Worm (Caenorhabditis elegans) whole organism, dauer: Measurements from ENCODE around the gene C54E10.10.
"Not testable (repeated sequence)": the region's sequence is repeated elsewhere in the genome, so short reads cannot be mapped to it uniquely, and the experiment has no call there.

Experiments
- unc-62 ChIP-seq: sonication (generic microtip); optimal IDR thresholded peaks from 2 replicates; lab custom pipeline; 2017; ENCODE audit warnings: missing biosample characterization, missing genetic modification reagents, missing genetic modification characterization

C54E10.10 gene

DNA sequence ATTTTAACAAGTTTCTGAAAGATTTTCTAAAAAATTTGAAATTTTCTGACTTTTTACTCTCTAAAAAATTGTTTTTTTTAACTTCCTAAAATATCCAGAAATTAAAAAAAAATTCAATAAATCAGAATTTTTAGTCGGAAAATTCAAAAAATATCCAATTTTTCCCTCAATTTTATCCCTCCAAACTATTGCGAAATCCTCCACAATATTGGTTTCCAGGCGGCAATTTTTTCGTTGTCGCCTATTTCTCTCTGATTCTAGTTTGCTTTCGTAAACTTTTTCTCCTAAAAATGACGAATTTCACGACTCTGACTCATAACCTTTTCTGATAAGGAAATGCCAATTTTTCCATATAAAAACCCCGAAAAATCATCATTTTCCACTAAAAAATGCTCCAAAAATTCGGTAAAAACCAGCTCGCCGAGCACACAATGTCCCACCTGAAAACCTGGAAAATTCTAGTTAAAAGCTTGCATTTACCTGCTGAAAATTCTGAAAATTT, 15.7 kb downstream of the C54E10.10 start, which contains the start of gene Y17D7B.2:
Gene Y17D7B.2 (plus strand): TSS at position 323 of the 502 bp plus-strand sequence.
- TF ChIP-seq unc-62, result no peak

DNA sequence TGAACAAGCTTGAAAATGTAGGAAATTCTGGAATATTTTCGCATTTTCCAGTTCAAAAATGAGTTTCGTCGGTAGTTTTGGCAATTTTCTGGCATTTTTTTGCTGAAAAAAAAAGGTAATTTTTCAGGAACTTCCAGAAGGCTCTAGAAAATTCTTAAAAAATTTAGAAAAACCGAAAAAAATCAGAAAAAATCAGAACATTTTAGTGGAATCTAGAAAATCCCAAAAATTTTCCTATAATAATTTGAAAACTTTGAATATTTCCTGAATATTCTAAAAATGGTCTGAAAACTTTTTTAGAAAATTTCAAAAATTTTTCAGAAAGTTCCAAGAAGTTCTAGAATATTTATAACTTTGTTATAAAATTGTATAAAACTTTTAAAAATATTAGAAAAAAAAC, 16.5 kb downstream of the C54E10.10 start, which contains the start of gene Y17D7B.3:
Gene Y17D7B.3 (minus strand): TSS at position 101 of the 400 bp plus-strand sequence.
- TF ChIP-seq unc-62, result no peak

- TF ChIP-seq unc-62, result no peak
These were observed 19.7 kb downstream of the C54E10.10 start, which contains the start of gene Y17D7B.10 for ce11 chrV:18783474-18783873. Y17D7B.10 (plus strand) TSS chrV:18783716.

DNA sequence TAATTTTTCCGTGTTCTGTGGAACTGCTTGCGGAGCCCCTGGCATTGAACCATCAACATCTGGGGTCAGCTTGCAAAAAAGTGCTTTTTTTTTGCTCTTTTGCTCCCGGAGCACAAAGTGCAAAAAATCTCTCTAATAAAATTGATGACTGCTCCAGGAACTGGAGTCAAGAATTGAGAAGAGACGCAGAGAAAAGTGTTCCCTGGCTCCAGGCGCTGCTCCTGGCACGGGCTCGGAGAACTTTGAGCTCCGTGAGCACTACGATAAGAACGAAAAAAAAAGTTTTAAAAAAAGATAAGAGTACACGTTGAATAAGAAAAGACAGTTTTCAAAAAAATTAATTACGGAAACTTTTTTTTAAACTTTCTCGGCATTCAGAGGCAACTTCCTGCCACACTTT, 20.4 kb downstream of the C54E10.10 start:
- no peak for TF ChIP-seq unc-62

DNA sequence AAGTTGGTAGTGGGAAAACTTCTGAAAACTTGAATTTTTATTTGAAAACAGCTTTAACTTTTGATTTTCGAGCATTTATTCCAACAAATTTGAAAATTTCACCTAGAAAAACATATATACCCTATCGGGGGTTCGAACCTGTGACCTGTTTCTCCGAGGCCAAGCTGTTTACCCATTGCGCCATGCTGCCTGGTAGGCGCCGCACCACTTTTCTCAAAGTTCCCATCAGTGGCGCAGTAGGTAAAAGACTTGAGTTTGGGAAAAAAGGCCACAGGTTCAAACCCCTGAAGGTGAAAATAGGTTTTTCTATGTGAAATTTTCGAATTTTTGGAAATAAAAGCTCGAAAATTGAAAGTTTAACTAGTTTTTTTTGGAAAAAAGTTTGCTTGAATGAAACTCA, 22.6 kb downstream of the C54E10.10 start:
- TF ChIP-seq unc-62, result no peak

- TF ChIP-seq unc-62, result no peak
These were observed 26.9 kb downstream of the C54E10.10 start, which contains the start of gene Y17D7B.4 for ce11 chrV:18776245-18776737. Y17D7B.4 (minus strand) TSS chrV:18776687.

DNA sequence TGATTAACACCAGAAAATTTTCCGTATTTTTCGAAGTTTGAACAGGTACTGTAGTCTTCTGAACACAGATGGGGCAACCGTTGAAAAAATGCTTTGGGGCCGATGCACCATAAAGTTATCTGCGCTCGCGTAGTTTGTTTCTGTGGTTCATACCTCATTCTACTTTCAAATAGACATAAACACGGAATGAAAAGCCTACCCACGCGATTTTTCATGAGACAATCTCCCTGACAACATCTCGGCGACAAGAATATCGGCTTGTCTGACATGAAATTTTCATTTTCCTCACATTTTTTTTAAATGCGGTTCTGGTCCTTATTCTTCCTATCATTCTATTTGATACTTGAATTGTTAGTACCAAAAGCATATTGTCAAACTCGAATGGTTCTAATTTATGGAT, 30.4 kb downstream of the C54E10.10 start, which contains the start of gene clec-257:
Gene clec-257 (plus strand): TSS at position 301 of the 400 bp plus-strand sequence.
- TF ChIP-seq unc-62, result no peak

DNA sequence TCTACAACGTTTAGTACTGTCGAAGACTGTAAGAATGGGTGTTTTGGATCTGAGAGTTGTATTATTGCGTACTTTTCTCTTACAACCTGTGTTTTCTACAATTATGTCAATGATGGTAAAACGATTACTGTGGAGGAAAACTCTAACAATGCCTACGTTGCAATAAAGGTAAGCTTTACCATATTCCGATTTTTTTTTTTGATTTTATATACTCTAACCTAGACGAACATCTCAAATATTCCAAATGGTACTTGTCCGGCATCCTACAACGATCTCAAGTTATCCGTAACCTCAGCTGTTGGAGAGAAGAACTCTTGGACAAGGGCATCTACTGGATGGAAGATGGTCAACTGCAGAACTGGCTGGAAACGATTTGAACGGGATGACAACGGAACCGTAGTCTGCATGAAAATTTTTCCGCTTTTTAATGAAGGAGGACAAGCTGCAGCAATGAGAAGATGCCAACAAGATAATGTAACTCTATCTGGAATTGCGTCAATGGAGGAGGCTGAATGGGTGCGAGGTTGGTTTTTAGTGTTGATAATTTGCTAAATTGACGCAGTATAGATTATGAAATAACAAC, 31.3 kb downstream of the C54E10.10 start:
- TF ChIP-seq unc-62, result no peak

ce11 chrV:18771390-18771789, 31.8 kb downstream of the C54E10.10 start, which contains the start of gene clec-256:
clec-256 (plus strand) TSS chrV:18771690.
- no peak for TF ChIP-seq unc-62

DNA sequence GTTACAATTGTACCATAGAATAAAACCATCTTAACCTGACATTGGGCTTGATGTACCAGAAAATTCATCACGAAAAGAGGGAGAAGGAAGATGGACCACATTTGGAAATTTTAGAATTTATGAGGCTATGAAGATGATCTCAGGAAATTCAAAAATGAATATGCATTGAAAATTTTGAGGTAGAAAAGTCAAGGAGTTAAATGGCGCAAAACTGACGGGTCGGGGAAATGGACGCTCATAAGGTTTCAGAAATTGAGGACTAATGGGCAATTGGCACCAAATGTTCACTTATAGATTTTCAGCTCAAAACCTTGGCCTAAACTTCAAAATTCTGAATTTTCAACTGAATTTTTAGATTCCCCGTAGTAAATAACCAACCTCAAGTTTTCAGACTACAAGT, 32.5 kb downstream of the C54E10.10 start, which contains the start of gene clec-255:
Gene clec-255 (minus strand): TSS at position 101 of the 400 bp plus-strand sequence.
- no peak for TF ChIP-seq unc-62

- no peak for TF ChIP-seq unc-62
These were observed 33.3 kb downstream of the C54E10.10 start for ce11 chrV:18769902-18770301.

DNA sequence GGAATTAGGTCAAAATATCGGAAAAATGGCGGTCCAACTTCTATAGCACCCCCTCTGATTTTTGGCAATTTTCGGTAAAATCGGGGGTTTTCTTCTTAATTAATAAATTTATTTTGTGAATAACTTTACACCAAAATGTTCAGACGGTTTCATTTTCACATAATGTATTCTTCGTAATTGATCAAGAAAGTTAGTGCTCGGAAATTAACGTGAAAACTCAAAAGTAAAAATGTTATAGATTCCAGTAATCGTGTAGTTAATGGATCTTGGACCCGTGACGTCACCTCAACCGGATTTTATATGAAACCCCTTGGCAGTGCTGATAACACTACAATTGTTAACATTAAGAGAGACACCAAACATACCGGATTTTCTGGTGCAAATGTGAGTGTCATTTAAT, 41.1 kb downstream of the C54E10.10 start, which contains the start of gene F11D11.22:
Gene F11D11.22 (plus strand): TSS at position 301 of the 400 bp plus-strand sequence.
- not testable (repeated sequence) for TF ChIP-seq unc-62

ce11 chrV:18761078-18761477, 42.1 kb downstream of the C54E10.10 start, which contains the start of gene F11D11.4:
F11D11.4 (plus strand) TSS chrV:18761378.
- no peak for TF ChIP-seq unc-62

DNA sequence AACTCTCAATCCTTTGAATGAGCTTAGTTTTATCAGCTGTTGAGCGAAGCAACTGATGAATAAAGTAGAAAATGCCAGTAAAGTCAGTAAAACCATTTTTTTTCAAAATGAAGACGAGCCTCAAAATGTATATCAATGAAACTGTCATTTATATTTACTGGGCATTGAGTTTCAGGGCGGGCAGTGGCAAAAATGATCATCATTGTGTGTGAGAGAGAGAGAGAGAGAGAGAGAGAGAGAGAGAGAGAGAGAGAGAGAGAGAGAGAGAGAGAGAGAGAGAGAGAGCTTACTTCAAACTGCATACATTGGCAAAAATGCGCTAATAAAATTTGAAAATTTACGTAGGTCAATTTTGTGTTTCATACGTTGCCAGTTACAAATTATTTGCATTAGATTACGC, 43.0 kb downstream of the C54E10.10 start, which contains the start of gene F11D11.3:
Gene F11D11.3 (minus strand): TSS at position 101 of the 400 bp plus-strand sequence.
- no peak for TF ChIP-seq unc-62

- not testable (repeated sequence) for TF ChIP-seq unc-62
These were observed 48.8 kb downstream of the C54E10.10 start, which contains the start of gene clec-254 for ce11 chrV:18754328-18754727. clec-254 (minus strand) TSS chrV:18754428.

- TF ChIP-seq unc-62, result no peak
These were observed 50.1 kb downstream of the C54E10.10 start, which contains the start of gene F11D11.6 for ce11 chrV:18753036-18753435. F11D11.6 (minus strand) TSS chrV:18753136.
